Fruit fly (Drosophila melanogaster) whole organism, embryonic: ENCODE measurements around the gene CG16758.

Experiments used
- Abd-B ChIP-seq: fragments of 200-800 bp; sonication (Bioruptor generic); optimal IDR thresholded peaks from 2 replicates; lab custom pipeline; 2018; ENCODE audit warnings: missing biosample characterization, mild to moderate bottlenecking, missing genetic modification characterization, moderate library complexity
- Aef1 ChIP-seq: fragments of 200-800 bp; sonication (Bioruptor generic); IDR thresholded peaks from 3 replicates; pipeline ENCODE4 v1.3.6; 2022; ENCODE audit warnings: missing biosample characterization, missing genetic modification characterization
- Bgb ChIP-seq: fragments of 200-800 bp; sonication (Bioruptor generic); IDR thresholded peaks from 2 replicates; pipeline ENCODE4 v1.3.6; 2022; ENCODE audit warnings: missing biosample characterization, missing genetic modification characterization; ENCODE audit not compliant: partially characterized antibody
- Bteb2 ChIP-seq: fragments of 200-800 bp; sonication (Bioruptor generic); optimal IDR thresholded peaks from 2 replicates; lab custom pipeline; 2016; ENCODE audit warnings: missing biosample characterization, missing genetic modification characterization
- CG10654 ChIP-seq: fragments of 200-800 bp; sonication (Bioruptor generic); optimal IDR thresholded peaks from 2 replicates; lab custom pipeline; 2016; ENCODE audit warnings: missing biosample characterization, missing genetic modification characterization
- CG13287 ChIP-seq: fragments of 200-800 bp; sonication (Bioruptor generic); IDR thresholded peaks from 2 replicates; pipeline ENCODE4 v1.3.6; 2022; ENCODE audit warnings: missing biosample characterization, missing genetic modification characterization; ENCODE audit not compliant: partially characterized antibody
- CG17361 ChIP-seq: fragments of 200-800 bp; sonication (Bioruptor generic); IDR thresholded peaks from 3 replicates; pipeline ENCODE4 v1.3.6; 2022; ENCODE audit warnings: missing biosample characterization, missing genetic modification characterization
- CG2120 ChIP-seq: fragments of 200-800 bp; sonication (Bioruptor generic); optimal IDR thresholded peaks from 3 replicates; lab custom pipeline; 2016; ENCODE audit warnings: missing biosample characterization, missing genetic modification characterization
- CG2129 ChIP-seq: fragments of 200-800 bp; sonication (Bioruptor generic); IDR thresholded peaks from 2 replicates; pipeline ENCODE4 v1.3.6; 2022; ENCODE audit warnings: missing biosample characterization, missing genetic modification characterization; ENCODE audit not compliant: partially characterized antibody
- CG3065 ChIP-seq: fragments of 200-800 bp; sonication (Bioruptor generic); optimal IDR thresholded peaks from 2 replicates; lab custom pipeline; 2016; ENCODE audit warnings: missing biosample characterization, missing genetic modification characterization
- CG31365 ChIP-seq: fragments of 200-800 bp; sonication (Bioruptor generic); optimal IDR thresholded peaks from 2 replicates; lab custom pipeline; 2018; ENCODE audit warnings: missing biosample characterization, mild to moderate bottlenecking, missing genetic modification characterization
- CG32532 ChIP-seq: fragments of 200-800 bp; sonication (Bioruptor generic); IDR thresholded peaks from 2 replicates; pipeline ENCODE4 v1.3.6; 2022; ENCODE audit warnings: missing biosample characterization, missing genetic modification characterization
- CG3281 ChIP-seq: fragments of 200-800 bp; sonication (Bioruptor generic); optimal IDR thresholded peaks from 3 replicates; lab custom pipeline; 2017; ENCODE audit warnings: missing biosample characterization, mild to moderate bottlenecking, missing genetic modification characterization
- CG4730 ChIP-seq: fragments of 200-800 bp; sonication (Bioruptor generic); IDR thresholded peaks from 2 replicates; pipeline ENCODE4 v1.3.6; 2022; ENCODE audit warnings: missing biosample characterization, missing genetic modification characterization
- CG6654 ChIP-seq: fragments of 200-800 bp; sonication (Bioruptor generic); optimal IDR thresholded peaks from 2 replicates; lab custom pipeline; 2017; ENCODE audit warnings: missing biosample characterization, mild to moderate bottlenecking, missing genetic modification characterization
- CG8290 ChIP-seq, 3 experiments: fragments of 200-800 bp; sonication (Bioruptor generic); optimal IDR thresholded peaks; 2 replicates each; lab custom pipeline; 2016 to 2019; ENCODE audit warnings: missing biosample characterization in 3 of 3, missing genetic modification characterization in 3 of 3, mild to moderate bottlenecking in 2 of 3, moderate library complexity in 1 of 3
- CG8944 ChIP-seq: fragments of 200-800 bp; sonication (Bioruptor generic); optimal IDR thresholded peaks from 3 replicates; lab custom pipeline; 2016; ENCODE audit warnings: missing biosample characterization, missing genetic modification characterization
- CG9437 ChIP-seq: fragments of 200-800 bp; sonication (Bioruptor generic); optimal IDR thresholded peaks from 2 replicates; lab custom pipeline; 2018; ENCODE audit warnings: missing biosample characterization, mild to moderate bottlenecking, missing genetic modification characterization
- Camta ChIP-seq: fragments of 200-800 bp; sonication (Bioruptor generic); optimal IDR thresholded peaks from 2 replicates; lab custom pipeline; 2016; ENCODE audit warnings: missing biosample characterization, missing genetic modification characterization
- Dip3 ChIP-seq: fragments of 200-800 bp; sonication (Bioruptor generic); optimal IDR thresholded peaks from 3 replicates; lab custom pipeline; 2016; ENCODE audit warnings: missing biosample characterization, missing genetic modification characterization
- Doc3 ChIP-seq: fragments of 200-800 bp; sonication (Bioruptor generic); IDR thresholded peaks from 3 replicates; pipeline ENCODE4 v1.3.6; 2022; ENCODE audit warnings: missing biosample characterization, missing genetic modification characterization; ENCODE audit not compliant: partially characterized antibody
- Dref ChIP-seq: fragments of 200-800 bp; sonication (Bioruptor generic); IDR thresholded peaks from 2 replicates; pipeline ENCODE4 v1.3.6; 2022; ENCODE audit warnings: missing biosample characterization, missing genetic modification characterization
- E2f2 ChIP-seq: fragments of 200-800 bp; sonication (Bioruptor generic); IDR thresholded peaks from 2 replicates; pipeline ENCODE4 v1.3.6; 2022; ENCODE audit warnings: missing biosample characterization, missing genetic modification characterization
- Ets65A ChIP-seq: fragments of 200-800 bp; sonication (Bioruptor generic); peaks from one replicate; lab custom pipeline; 2016; ENCODE audit warnings: missing biosample characterization, missing genetic modification characterization
- H2.0 ChIP-seq: fragments of 200-800 bp; sonication (Bioruptor generic); IDR thresholded peaks from 2 replicates; pipeline ENCODE4 v1.3.6; 2022; ENCODE audit warnings: missing biosample characterization, missing genetic modification characterization
- HLH54F ChIP-seq: fragments of 200-800 bp; sonication (Bioruptor generic); optimal IDR thresholded peaks from 3 replicates; lab custom pipeline; 2016; ENCODE audit warnings: missing biosample characterization, missing genetic modification characterization
- Hr3 ChIP-seq: fragments of 200-800 bp; sonication (Bioruptor generic); optimal IDR thresholded peaks from 3 replicates; lab custom pipeline; 2016; ENCODE audit warnings: missing biosample characterization, missing genetic modification characterization
- Hr51 ChIP-seq, 2 experiments: fragments of 200-800 bp; sonication (Bioruptor generic); optimal IDR thresholded peaks; 2 replicates in 1 of 2; 3 replicates in 1 of 2; lab custom pipeline; 2016 to 2018; ENCODE audit warnings: missing biosample characterization in 2 of 2, missing genetic modification characterization in 2 of 2, mild to moderate bottlenecking in 1 of 2, moderate library complexity in 1 of 2
- Kr ChIP-seq: fragments of 200-800 bp; sonication (Bioruptor generic); optimal IDR thresholded peaks from 2 replicates; lab custom pipeline; 2017; ENCODE audit warnings: missing biosample characterization, mild to moderate bottlenecking, missing genetic modification characterization
- MBD-R2 ChIP-seq: fragments of 200-800 bp; sonication (Bioruptor generic); IDR thresholded peaks from 2 replicates; pipeline ENCODE4 v1.3.6; 2022; ENCODE audit warnings: missing biosample characterization, missing genetic modification characterization
- Mad ChIP-seq: fragments of 200-800 bp; sonication (Bioruptor generic); optimal IDR thresholded peaks from 2 replicates; lab custom pipeline; 2016; ENCODE audit warnings: missing biosample characterization, missing genetic modification characterization
- TFAM ChIP-seq: fragments of 200-800 bp; sonication (Bioruptor generic); optimal IDR thresholded peaks from 2 replicates; lab custom pipeline; 2017; ENCODE audit warnings: missing biosample characterization, missing genetic modification characterization, inconsistent platforms
- Trl ChIP-seq, 3 experiments: fragments of >200 bp in 2 of 3; fragments of 200-800 bp in 1 of 3; sonication (Bioruptor generic) in 1 of 3; optimal IDR thresholded peaks; 2 replicates in 1 of 3; 3 replicates in 2 of 3; lab custom pipeline; 2016 to 2017; ENCODE audit warnings: missing biosample characterization in 1 of 3, missing genetic modification characterization in 1 of 3
- ara ChIP-seq: fragments of 200-800 bp; sonication (Bioruptor generic); IDR thresholded peaks from 2 replicates; pipeline ENCODE4 v1.3.6; 2022; ENCODE audit warnings: missing biosample characterization, missing genetic modification characterization
- cas ChIP-seq: fragments of 200-800 bp; sonication (Bioruptor generic); IDR thresholded peaks from 2 replicates; pipeline ENCODE4 v1.3.6; 2022; ENCODE audit warnings: missing biosample characterization, missing genetic modification characterization
- caup ChIP-seq: fragments of 200-800 bp; sonication (Bioruptor generic); optimal IDR thresholded peaks from 3 replicates; lab custom pipeline; 2017; ENCODE audit warnings: missing biosample characterization, mild to moderate bottlenecking, missing genetic modification characterization, moderate library complexity; ENCODE audit not compliant: severe bottlenecking
- cg ChIP-seq: fragments of 200-800 bp; sonication (Bioruptor generic); optimal IDR thresholded peaks from 3 replicates; lab custom pipeline; 2019; ENCODE audit warnings: missing biosample characterization, mild to moderate bottlenecking, missing genetic modification characterization, moderate library complexity
- chif ChIP-seq, 2 experiments: fragments of 200-800 bp; sonication (Bioruptor generic); optimal IDR thresholded peaks; 3 replicates each; lab custom pipeline; 2016; ENCODE audit warnings: missing biosample characterization in 2 of 2, missing genetic modification characterization in 2 of 2
- chn ChIP-seq: fragments of 200-800 bp; sonication (Bioruptor generic); optimal IDR thresholded peaks from 2 replicates; lab custom pipeline; 2016; ENCODE audit warnings: missing biosample characterization, missing genetic modification characterization
- da ChIP-seq: fragments of 200-800 bp; sonication (Bioruptor generic); optimal IDR thresholded peaks from 2 replicates; lab custom pipeline; 2016; ENCODE audit warnings: missing biosample characterization, missing genetic modification characterization
- dmrt99B ChIP-seq: fragments of 200-800 bp; sonication (Bioruptor generic); optimal IDR thresholded peaks from 2 replicates; lab custom pipeline; 2018; ENCODE audit warnings: missing biosample characterization, mild to moderate bottlenecking, missing genetic modification characterization, moderate library complexity
- dpn ChIP-seq, 2 experiments: fragments of 200-800 bp; sonication (Bioruptor generic); optimal IDR thresholded peaks; 3 replicates each; lab custom pipeline; 2016; ENCODE audit warnings: missing biosample characterization in 2 of 2, missing genetic modification characterization in 2 of 2
- esg ChIP-seq: fragments of 200-800 bp; sonication (Bioruptor generic); conservative IDR thresholded peaks from 2 replicates; pipeline ENCODE4 v1.3.6; 2022; ENCODE audit warnings: missing biosample characterization, missing genetic modification characterization
- hth ChIP-seq: fragments of >200 bp; optimal IDR thresholded peaks from 2 replicates; lab custom pipeline; 2017; ENCODE audit warnings: inconsistent platforms
- oc ChIP-seq: fragments of 200-800 bp; sonication (Bioruptor generic); optimal IDR thresholded peaks from 2 replicates; lab custom pipeline; 2018; ENCODE audit warnings: missing biosample characterization, mild to moderate bottlenecking, missing genetic modification characterization, moderate library complexity
- org-1 ChIP-seq: fragments of 200-800 bp; sonication (Bioruptor generic); optimal IDR thresholded peaks from 2 replicates; lab custom pipeline; 2017; ENCODE audit warnings: missing biosample characterization, missing genetic modification characterization
- otp ChIP-seq: fragments of 200-800 bp; sonication (Bioruptor generic); IDR thresholded peaks from 3 replicates; pipeline ENCODE4, ENCODE4 v1.3.6; 2022; ENCODE audit warnings: missing biosample characterization, missing genetic modification characterization
- phol ChIP-seq: fragments of 200-800 bp; sonication (Bioruptor generic); optimal IDR thresholded peaks from 3 replicates; lab custom pipeline; 2018; ENCODE audit warnings: missing biosample characterization, mild to moderate bottlenecking, missing genetic modification characterization, moderate library complexity
- ro ChIP-seq: fragments of 200-800 bp; sonication (Bioruptor generic); IDR thresholded peaks from 2 replicates; pipeline ENCODE4 v1.3.6; 2022; ENCODE audit warnings: missing biosample characterization, missing genetic modification characterization
- sisA ChIP-seq: fragments of 200-800 bp; sonication (Bioruptor generic); IDR thresholded peaks from 2 replicates; pipeline ENCODE4 v1.3.6; 2022; ENCODE audit warnings: missing biosample characterization, missing genetic modification characterization
- zfh2 ChIP-seq: fragments of 200-800 bp; sonication (Bioruptor generic); optimal IDR thresholded peaks from 2 replicates; lab custom pipeline; 2016; ENCODE audit warnings: missing biosample characterization, missing genetic modification characterization

The CG16758 gene

DNA sequence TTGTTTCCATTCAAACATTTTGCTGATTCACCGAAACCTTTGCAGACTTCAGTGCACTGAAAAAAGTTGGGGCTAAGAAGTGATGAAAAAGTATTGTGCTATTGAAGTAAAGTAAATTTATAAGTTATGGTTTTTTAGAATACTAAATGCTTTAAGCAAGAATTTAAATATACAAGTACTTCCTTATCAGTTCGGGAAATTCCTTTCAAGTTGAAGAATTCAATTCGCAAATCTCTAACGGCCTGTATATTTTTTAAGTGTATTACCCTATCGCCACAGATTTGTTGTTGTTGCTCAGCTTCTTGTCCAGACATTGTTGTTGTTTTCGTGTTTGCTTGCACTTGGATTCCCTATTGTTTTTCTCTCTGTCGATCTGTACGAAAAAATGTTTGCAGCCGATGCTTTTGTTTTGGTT, 36.0 kb downstream of the CG16758 start (continued):
- TF ChIP-seq CG32532: peak; percentile 31; the same call in 1 of the 2 replicates
- TF ChIP-seq Hr3 (GFP tag; lab: Kevin White, UChicago): peak; percentile 60
- no peak for TF ChIP-seq hth
- peak; percentile 60 for TF ChIP-seq Camta (GFP tag; lab: Kevin White, UChicago)
- TF ChIP-seq CG8290 (GFP tag; optimal IDR thresholded peaks at IDR 0.05; lab: Kevin White, UChicago): peak; percentile 43
- no peak for TF ChIP-seq CG8290 (tag; optimal IDR thresholded peaks at IDR 0.05; lab: Kevin White, UChicago)
- TF ChIP-seq Kr (GFP tag; lab: Kevin White, UChicago): no peak
- no peak for TF ChIP-seq cg (GFP tag; lab: Kevin White, UChicago)
- peak; percentile 58 for TF ChIP-seq CG2120 (GFP tag; lab: Kevin White, UChicago)
- TF ChIP-seq MBD-R2 (GFP tag; lab: Robert Waterston, UW): no peak
- TF ChIP-seq CG4730 (GFP tag; lab: Robert Waterston, UW): peak; percentile 82; the same call in 1 of the 2 replicates
- peak; percentile 3 for TF ChIP-seq HLH54F (GFP tag; lab: Kevin White, UChicago)
- peak; percentile 86 for TF ChIP-seq phol (tag; lab: Kevin White, UChicago)
- no peak for TF ChIP-seq Bgb (GFP tag; lab: Robert Waterston, UW)
- TF ChIP-seq oc: peak; percentile 51
- no peak for TF ChIP-seq otp (GFP tag; lab: Robert Waterston, UW)
- TF ChIP-seq esg (GFP tag; lab: Robert Waterston, UW): peak; percentile 45
- no peak for TF ChIP-seq ro
- peak; percentile 60 to 75 for TF ChIP-seq dpn (GFP tag; optimal IDR thresholded peaks at IDR 0.05; lab: Kevin White, UChicago)
- peak; percentile 24 for TF ChIP-seq Abd-B (GFP tag; lab: Kevin White, UChicago)
- TF ChIP-seq TFAM (GFP tag; lab: Kevin White, UChicago): no peak
- no peak for TF ChIP-seq Trl (optimal IDR thresholded peaks at IDR 0.05; lab: Kevin White, UChicago)
- peak; percentile 18 for TF ChIP-seq Trl (GFP tag; optimal IDR thresholded peaks at IDR 0.05; lab: Kevin White, UChicago)
- TF ChIP-seq CG3065 (GFP tag; lab: Kevin White, UChicago): no peak
- no peak for TF ChIP-seq CG2129 (GFP tag; lab: Robert Waterston, UW)
- TF ChIP-seq Dref: no peak
- peak; percentile 42 for TF ChIP-seq da (GFP tag; lab: Kevin White, UChicago)
- peak; percentile 92 for TF ChIP-seq dmrt99B
- TF ChIP-seq CG6654: peak; percentile 36
- no peak for TF ChIP-seq cas
- peak; percentile 42; the same call in 1 of the 2 replicates for TF ChIP-seq H2.0 (GFP tag; lab: Robert Waterston, UW)
- TF ChIP-seq CG8944: peak; percentile 43
- TF ChIP-seq org-1 (GFP tag; lab: Kevin White, UChicago): peak; percentile 56
- TF ChIP-seq CG31365: no peak
- peak; percentile 61 for TF ChIP-seq CG9437
- TF ChIP-seq zfh2 (GFP tag; lab: Kevin White, UChicago): no peak
- peak; percentile 70 for TF ChIP-seq sisA (GFP tag; lab: Robert Waterston, UW)
- TF ChIP-seq, all 482 proteins: peak for 316

DNA sequence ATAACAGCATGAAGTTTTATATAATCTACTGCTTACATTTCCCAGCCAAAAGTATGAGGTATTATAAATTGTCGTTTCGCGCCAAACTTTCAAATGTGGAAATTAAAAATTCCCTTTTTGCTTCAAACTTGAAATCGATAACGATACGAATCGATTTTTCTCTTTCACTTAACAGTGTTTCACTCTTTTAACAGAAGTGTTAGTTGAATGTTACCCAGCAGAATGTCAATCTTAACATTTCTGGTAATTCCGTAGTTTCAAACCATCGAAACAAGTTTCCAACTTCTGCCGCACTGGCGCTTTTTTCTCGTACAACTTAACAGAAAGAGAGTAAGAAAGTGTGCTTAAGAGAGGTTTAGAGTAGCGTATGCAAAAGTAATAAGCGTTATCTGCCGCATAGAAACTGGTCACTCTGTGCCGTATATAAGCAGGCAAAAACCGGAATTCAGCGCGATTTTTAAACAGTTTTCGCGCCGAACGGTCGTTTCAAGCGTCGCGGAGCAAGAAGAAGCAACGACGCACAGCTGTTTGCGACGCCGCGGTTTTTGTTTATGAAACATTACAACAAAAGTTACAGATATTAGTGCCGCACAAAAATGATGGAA, 36.9 kb downstream of the CG16758 start:
- TF ChIP-seq Ets65A (GFP tag; lab: Kevin White, UChicago): no peak
- TF ChIP-seq Bteb2: no peak
- peak in 1 of 2 experiments; percentile 8 for TF ChIP-seq chif (GFP tag; optimal IDR thresholded peaks at IDR 0.05; lab: Kevin White, UChicago)
- TF ChIP-seq E2f2: peak; percentile 90
- peak; percentile 1 for TF ChIP-seq CG10654 (GFP tag; lab: Kevin White, UChicago)
- no peak for TF ChIP-seq chn (GFP tag; lab: Kevin White, UChicago)
- peak; percentile 1 for TF ChIP-seq CG3281 (GFP tag; lab: Kevin White, UChicago)
- peak; percentile 85 for TF ChIP-seq CG13287 (GFP tag; lab: Robert Waterston, UW)
- no peak for TF ChIP-seq Dip3 (GFP tag; lab: Kevin White, UChicago)
- no peak for TF ChIP-seq CG17361 (GFP tag; lab: Robert Waterston, UW)
- peak; percentile 54; the same call in 1 of the 2 replicates for TF ChIP-seq Bgb (GFP tag; lab: Robert Waterston, UW)
- peak; percentile 59 for TF ChIP-seq caup (GFP tag; lab: Kevin White, UChicago)
- no peak for TF ChIP-seq ara (GFP tag; lab: Robert Waterston, UW)
- TF ChIP-seq Doc3: peak; percentile 38; the same call in 1 of the 3 replicates
- TF ChIP-seq CG9437: no peak
- no peak for TF ChIP-seq Mad
- TF ChIP-seq Aef1: no peak
- peak in 1 of 2 experiments; percentile 28 for TF ChIP-seq Hr51 (GFP tag; optimal IDR thresholded peaks at IDR 0.05; lab: Kevin White, UChicago)
